Worm (Caenorhabditis elegans): ENCODE data around the gene srxa-9.

The srxa-9 gene

ce11 chrX:15709594-15709993, 37.2 kb upstream of the srxa-9 start (continued):
- TF ChIP-seq snu-23 (GFP tag; optimal IDR thresholded peaks at IDR 0.05) (peak; percentile 63), pax-3 (tag; optimal IDR thresholded peaks at IDR 0.05) (no peak), fos-1 (tag; optimal IDR thresholded peaks at IDR 0.05) (no peak), efl-1 (optimal IDR thresholded peaks at IDR 0.05) (no peak), efl-1 (GFP tag; optimal IDR thresholded peaks at IDR 0.05 in 1 of 2) (peak in 1 of 2 experiments; percentile 71), mdl-1 (tag; optimal IDR thresholded peaks at IDR 0.05) (peak in 1 of 2 experiments; percentile 78), dsc-1 (tag; optimal IDR thresholded peaks at IDR 0.05) (no peak)

ce11 chrX:15713189-15713588, 33.6 kb upstream of the srxa-9 start:
- TF ChIP-seq alr-1 (tag; optimal IDR thresholded peaks at IDR 0.05; ENCODE audit: borderline replicate concordance) (no peak), tlp-1 (tag; optimal IDR thresholded peaks at IDR 0.05) (no peak), irx-1 (tag; optimal IDR thresholded peaks at IDR 0.05) (no peak), C16A3.4 (tag; optimal IDR thresholded peaks at IDR 0.05) (no peak), isw-1 (GFP tag; IDR thresholded peaks at IDR 0.05) (no peak), pax-3 (tag; optimal IDR thresholded peaks at IDR 0.05) (no peak), unc-30 (tag; optimal IDR thresholded peaks at IDR 0.05) (no peak), ceh-90 (tag; optimal IDR thresholded peaks at IDR 0.05) (no peak), mab-9 (GFP tag; IDR thresholded peaks at IDR 0.05) (no peak), elt-2 (tag; optimal IDR thresholded peaks at IDR 0.05) (no peak), mep-1 (tag; optimal IDR thresholded peaks at IDR 0.05) (no peak)

ce11 chrX:15716971-15717370, 29.8 kb upstream of the srxa-9 start:
- no peak for TF ChIP-seq ceh-82 (tag; optimal IDR thresholded peaks at IDR 0.05)
- no peak for TF ChIP-seq hlh-17 (GFP tag; optimal IDR thresholded peaks at IDR 0.05; ENCODE audit: borderline replicate concordance)
- no peak for TF ChIP-seq tbx-2 (tag; optimal IDR thresholded peaks at IDR 0.05)
- TF ChIP-seq ceh-90 (tag; optimal IDR thresholded peaks at IDR 0.05) = no peak
- TF ChIP-seq mdl-1 (tag; optimal IDR thresholded peaks at IDR 0.05) = no peak

ce11 chrX:15718325-15718724, 28.5 kb upstream of the srxa-9 start, which contains the start of gene ZK662.6:
ZK662.6 (plus strand) TSS chrX:15718625.
- TF ChIP-seq xbp-1 (tag; optimal IDR thresholded peaks at IDR 0.05) = no peak
- TF ChIP-seq unc-30 (tag; optimal IDR thresholded peaks at IDR 0.05) = no peak
- TF ChIP-seq ceh-88 (GFP tag; IDR thresholded peaks at IDR 0.05) = no peak
- no peak for TF ChIP-seq irx-1 (tag; optimal IDR thresholded peaks at IDR 0.05)
- TF ChIP-seq lin-15B (tag; optimal IDR thresholded peaks at IDR 0.05) = no peak
- TF ChIP-seq fkh-8 (tag; optimal IDR thresholded peaks at IDR 0.05) = no peak
- TF ChIP-seq efl-3 (GFP tag; optimal IDR thresholded peaks at IDR 0.05) = no peak
- no peak for TF ChIP-seq fkh-4 (tag; optimal IDR thresholded peaks at IDR 0.05; ENCODE audit: borderline replicate concordance)
- no peak for TF ChIP-seq nhr-76 (tag; optimal IDR thresholded peaks at IDR 0.05)
- TF ChIP-seq ceh-63 (GFP tag; optimal IDR thresholded peaks at IDR 0.05) = no peak
- no peak for TF ChIP-seq rnt-1 (tag; optimal IDR thresholded peaks at IDR 0.05)
- TF ChIP-seq C34B4.2 (tag; optimal IDR thresholded peaks at IDR 0.05) = no peak
- no peak for TF ChIP-seq ztf-4 (tag; optimal IDR thresholded peaks at IDR 0.05)
- TF ChIP-seq nhr-71 (tag; optimal IDR thresholded peaks at IDR 0.05) = no peak

DNA sequence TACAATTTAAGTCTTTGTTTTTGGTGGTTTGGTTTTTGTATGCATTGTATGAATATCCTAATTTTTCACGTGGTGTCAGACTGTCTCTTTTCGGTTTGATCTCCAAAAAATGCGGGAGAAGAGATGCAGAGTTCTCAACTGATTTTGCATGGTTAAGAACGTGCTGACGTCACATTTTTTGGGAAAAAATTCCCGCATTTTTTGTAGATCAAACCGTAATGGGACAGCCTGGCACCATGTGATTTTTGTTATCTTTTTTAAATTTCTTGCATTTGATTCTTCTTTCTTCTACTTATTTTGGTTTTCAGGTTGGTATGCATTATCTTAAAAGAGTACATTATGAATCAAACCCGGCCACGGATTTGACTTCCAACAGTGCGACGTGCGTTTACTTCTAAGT, 25.5 kb upstream of the srxa-9 start, which contains the start of gene ZK662.5:
TSS of gene ZK662.5 (plus strand) at position 301 of the 400 bp plus-strand sequence.
- TF ChIP-seq C04F5.9 (tag; optimal IDR thresholded peaks at IDR 0.05) = no peak
- TF ChIP-seq egl-27 (tag; optimal IDR thresholded peaks at IDR 0.05) = no peak
- no peak for TF ChIP-seq lir-3 (tag; optimal IDR thresholded peaks at IDR 0.05; ENCODE audit: poor library complexity)
- no peak for TF ChIP-seq sptf-1 (tag; optimal IDR thresholded peaks at IDR 0.05)
- TF ChIP-seq zip-4 (GFP tag; optimal IDR thresholded peaks at IDR 0.05) = no peak

Data from whole organism, L1 larva.